Fruit fly (Drosophila melanogaster) whole organism, pupa: ENCODE results near the gene Peritrophin-15a.

Source experiments
- CG10348 ChIP-seq: fragments of 200-800 bp; sonication (Bioruptor generic); IDR thresholded peaks from 2 replicates; pipeline ENCODE4 v1.3.6; 2022; ENCODE audit warnings: missing biosample characterization, missing genetic modification characterization
- CG12605 ChIP-seq: fragments of 200-800 bp; sonication (Bioruptor generic); IDR thresholded peaks from 2 replicates; pipeline ENCODE4 v1.3.6; 2022; ENCODE audit warnings: missing biosample characterization, missing genetic modification characterization
- CG13204 ChIP-seq: fragments of 200-800 bp; sonication (Bioruptor generic); optimal IDR thresholded peaks from 2 replicates; lab custom pipeline; 2018; ENCODE audit warnings: missing biosample characterization, mild to moderate bottlenecking, missing genetic modification characterization, moderate library complexity
- CG14655 ChIP-seq: fragments of 200-800 bp; sonication (Bioruptor generic); optimal IDR thresholded peaks from 3 replicates; lab custom pipeline; 2017; ENCODE audit warnings: mild to moderate bottlenecking, missing biosample characterization, missing genetic modification reagents, missing genetic modification characterization
- CG15710 ChIP-seq: fragments of 200-800 bp; sonication (Bioruptor generic); optimal IDR thresholded peaks from 2 replicates; lab custom pipeline; 2018; ENCODE audit warnings: missing biosample characterization, mild to moderate bottlenecking, missing genetic modification characterization, moderate library complexity
- CG17806 ChIP-seq: fragments of 200-800 bp; sonication (Bioruptor generic); optimal IDR thresholded peaks from 2 replicates; lab custom pipeline; 2018; ENCODE audit warnings: missing biosample characterization, mild to moderate bottlenecking, missing genetic modification characterization, moderate library complexity
- CG32121 ChIP-seq: fragments of 200-800 bp; sonication (Bioruptor generic); IDR thresholded peaks from 2 replicates; pipeline ENCODE4 v1.3.6; 2022; ENCODE audit warnings: missing biosample characterization, missing genetic modification characterization
- CG34367 ChIP-seq: fragments of 200-800 bp; sonication (Bioruptor generic); optimal IDR thresholded peaks from 2 replicates; lab custom pipeline; 2018; ENCODE audit warnings: missing biosample characterization, mild to moderate bottlenecking, missing genetic modification characterization
- CG4496 ChIP-seq: fragments of 200-800 bp; sonication (Bioruptor generic); IDR thresholded peaks from 3 replicates; pipeline ENCODE4 v1.3.6; 2022; ENCODE audit warnings: missing biosample characterization, missing genetic modification characterization
- CG8159 ChIP-seq: fragments of 200-800 bp; sonication (Bioruptor generic); optimal IDR thresholded peaks from 3 replicates; lab custom pipeline; 2018; ENCODE audit warnings: missing biosample characterization, mild to moderate bottlenecking, missing genetic modification characterization, moderate library complexity
- CG8301 ChIP-seq: fragments of 200-800 bp; sonication (Bioruptor generic); optimal IDR thresholded peaks from 2 replicates; lab custom pipeline; 2018; ENCODE audit warnings: missing biosample characterization, mild to moderate bottlenecking, missing genetic modification characterization
- CG9948 ChIP-seq: fragments of 200-800 bp; sonication (Bioruptor generic); optimal IDR thresholded peaks from 2 replicates; lab custom pipeline; 2018; ENCODE audit warnings: missing biosample characterization, mild to moderate bottlenecking, missing genetic modification characterization, moderate library complexity
- D1 ChIP-seq: fragments of 200-800 bp; sonication (Bioruptor generic); optimal IDR thresholded peaks from 2 replicates; lab custom pipeline; 2018; ENCODE audit warnings: missing biosample characterization, mild to moderate bottlenecking, missing genetic modification characterization, moderate library complexity
- EcR ChIP-seq: fragments of 200-800 bp; sonication (Bioruptor generic); optimal IDR thresholded peaks from 3 replicates; lab custom pipeline; 2019; ENCODE audit warnings: missing biosample characterization, missing genetic modification characterization, mild to moderate bottlenecking, moderate library complexity, missing genetic modification reagents
- Ets98B ChIP-seq: fragments of 200-800 bp; sonication (Bioruptor generic); IDR thresholded peaks from 2 replicates; pipeline ENCODE4 v1.3.6; 2022; ENCODE audit warnings: missing biosample characterization, missing genetic modification characterization
- Pif1A ChIP-seq: fragments of 200-800 bp; sonication (Bioruptor generic); optimal IDR thresholded peaks from 3 replicates; lab custom pipeline; 2016; ENCODE audit warnings: missing biosample characterization, missing genetic modification characterization
- Pif1B ChIP-seq: fragments of 200-800 bp; sonication (Bioruptor generic); optimal IDR thresholded peaks from 3 replicates; lab custom pipeline; 2016; ENCODE audit warnings: missing biosample characterization, missing genetic modification characterization
- Snoo ChIP-seq: fragments of 200-800 bp; sonication (Bioruptor generic); optimal IDR thresholded peaks from 3 replicates; lab custom pipeline; 2017; ENCODE audit warnings: missing biosample characterization, mild to moderate bottlenecking, missing genetic modification characterization, inconsistent platforms
- fd96Ca ChIP-seq: fragments of 200-800 bp; sonication (Bioruptor generic); IDR thresholded peaks from 3 replicates; pipeline ENCODE4 v1.3.6; 2022; ENCODE audit warnings: missing biosample characterization, missing genetic modification characterization
- gl ChIP-seq: fragments of 200-800 bp; sonication (Bioruptor generic); optimal IDR thresholded peaks from 2 replicates; lab custom pipeline; 2018; ENCODE audit warnings: missing biosample characterization, mild to moderate bottlenecking, missing genetic modification characterization
- rn ChIP-seq: fragments of 200-800 bp; sonication (Bioruptor generic); IDR thresholded peaks from 2 replicates; pipeline ENCODE4 v1.3.6; 2022; ENCODE audit warnings: missing biosample characterization, missing genetic modification characterization

The Peritrophin-15a gene

DNA sequence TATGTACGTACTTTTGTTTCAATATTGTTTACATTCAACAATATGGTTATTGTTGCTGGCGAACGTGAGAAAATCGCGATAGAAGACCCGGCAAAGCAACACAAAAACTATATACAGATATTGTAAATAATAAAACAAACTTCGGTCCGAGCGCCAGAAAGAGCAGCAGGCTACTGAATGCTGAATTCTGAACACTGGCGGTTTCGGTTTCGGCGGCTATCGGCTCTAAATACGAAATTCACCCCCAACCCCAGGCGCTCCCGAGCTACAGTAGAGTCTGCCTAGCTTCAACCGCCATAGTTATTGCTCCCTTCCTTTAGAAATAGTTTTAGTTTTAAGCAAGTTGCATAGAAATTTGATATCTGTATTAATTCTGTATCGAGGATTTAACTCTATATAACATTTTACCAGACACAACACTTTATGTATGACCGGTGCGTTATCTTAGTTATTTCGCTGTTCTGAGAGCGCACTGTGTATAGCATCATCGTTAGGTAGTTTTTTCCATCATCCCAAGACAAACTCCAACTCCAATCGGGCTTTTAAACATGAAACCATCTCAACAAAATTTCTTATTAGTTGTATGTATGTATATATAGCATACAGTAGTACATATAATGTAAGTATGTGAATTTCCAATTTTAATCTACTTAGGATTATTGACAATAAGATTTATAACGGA, 33.5 kb downstream of the Peritrophin-15a start, which contains the start of gene CG7627:
CG7627 (minus strand) TSS at position 197 of the 682 bp plus-strand sequence.
- TF ChIP-seq gl (tag; lab: Kevin White, UChicago) (peak; percentile 7), CG12605 (GFP tag; lab: Robert Waterston, UW) (peak; percentile 59), CG9948 (tag; lab: Kevin White, UChicago) (peak; percentile 51), EcR (GFP tag; lab: Kevin White, UChicago) (no peak), Pif1B (GFP tag; lab: Kevin White, UChicago) (peak; percentile 13), rn (GFP tag; lab: Robert Waterston, UW) (peak; percentile 45), CG17806 (peak; percentile 46), fd96Ca (GFP tag; lab: Robert Waterston, UW) (peak; percentile 78; the same call in 2 of the 3 replicates), Pif1A (peak; percentile 43), CG15710 (tag; lab: Kevin White, UChicago) (peak; percentile 40), CG32121 (GFP tag; lab: Robert Waterston, UW) (peak; percentile 54), CG10348 (peak; percentile 35; the same call in 1 of the 2 replicates), CG14655 (GFP tag; lab: Kevin White, UChicago) (peak; percentile 68), CG8301 (tag; lab: Kevin White, UChicago) (peak; percentile 58), Ets98B (GFP tag; lab: Robert Waterston, UW) (peak; percentile 66), CG13204 (GFP tag; lab: Kevin White, UChicago) (no peak), CG34367 (tag; lab: Kevin White, UChicago) (peak; percentile 26), CG8159 (tag; lab: Kevin White, UChicago) (peak; percentile 63), CG4496 (GFP tag; lab: Robert Waterston, UW) (peak; percentile 80), Snoo (peak; percentile 49), D1 (tag; lab: Kevin White, UChicago) (no peak)

DNA sequence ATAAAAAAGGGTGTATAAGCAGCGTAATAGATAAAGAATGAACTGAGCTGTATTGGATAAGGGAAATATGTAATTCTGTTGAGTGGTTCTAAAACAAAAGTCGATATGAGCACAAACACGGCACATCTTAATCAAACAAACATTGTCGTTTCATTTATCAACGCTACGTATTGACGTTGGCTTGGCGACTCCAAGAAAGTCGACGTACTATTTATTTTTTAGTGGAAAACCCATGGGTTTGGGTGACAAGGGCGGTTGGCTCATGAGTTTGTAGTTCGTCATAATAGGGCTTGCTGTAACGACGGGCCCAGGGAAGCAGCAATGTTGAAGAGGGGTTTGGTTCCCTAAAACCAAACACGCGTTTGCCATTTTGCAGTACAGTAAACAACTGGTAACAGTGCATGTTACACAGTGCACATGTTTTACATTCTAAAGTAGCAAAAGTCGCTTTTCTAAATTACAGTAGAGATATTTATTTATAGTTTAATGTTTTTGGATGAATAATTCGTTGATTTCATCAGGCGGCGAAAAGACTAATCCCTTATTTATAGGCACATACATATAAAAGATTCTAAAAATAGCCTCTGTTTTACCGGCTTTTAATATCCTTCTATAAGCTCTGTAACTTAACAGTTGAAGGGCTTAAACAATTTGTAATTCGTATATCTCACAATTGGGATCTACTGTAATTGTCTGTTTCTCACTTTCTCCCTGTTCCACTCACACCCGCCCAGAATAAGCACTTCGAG, 34.5 kb downstream of the Peritrophin-15a start:
- TF ChIP-seq CG34367 (tag; lab: Kevin White, UChicago) (peak; percentile 37), gl (tag; lab: Kevin White, UChicago) (no peak), CG10348 (no peak), CG32121 (GFP tag; lab: Robert Waterston, UW) (no peak), fd96Ca (GFP tag; lab: Robert Waterston, UW) (no peak), Pif1A (peak; percentile 46), CG9948 (tag; lab: Kevin White, UChicago) (peak; percentile 57), Pif1B (GFP tag; lab: Kevin White, UChicago) (no peak), CG4496 (GFP tag; lab: Robert Waterston, UW) (peak; percentile 40; the same call in 1 of the 3 replicates), CG8159 (tag; lab: Kevin White, UChicago) (peak; percentile 56), CG12605 (GFP tag; lab: Robert Waterston, UW) (no peak), Ets98B (GFP tag; lab: Robert Waterston, UW) (no peak), CG15710 (tag; lab: Kevin White, UChicago) (peak; percentile 64), CG8301 (tag; lab: Kevin White, UChicago) (peak; percentile 59), Snoo (peak; percentile 30), CG14655 (GFP tag; lab: Kevin White, UChicago) (peak; percentile 67), EcR (GFP tag; lab: Kevin White, UChicago) (no peak), rn (GFP tag; lab: Robert Waterston, UW) (no peak), CG17806 (peak; percentile 38), CG13204 (GFP tag; lab: Kevin White, UChicago) (no peak), D1 (tag; lab: Kevin White, UChicago) (peak; percentile 7)

DNA sequence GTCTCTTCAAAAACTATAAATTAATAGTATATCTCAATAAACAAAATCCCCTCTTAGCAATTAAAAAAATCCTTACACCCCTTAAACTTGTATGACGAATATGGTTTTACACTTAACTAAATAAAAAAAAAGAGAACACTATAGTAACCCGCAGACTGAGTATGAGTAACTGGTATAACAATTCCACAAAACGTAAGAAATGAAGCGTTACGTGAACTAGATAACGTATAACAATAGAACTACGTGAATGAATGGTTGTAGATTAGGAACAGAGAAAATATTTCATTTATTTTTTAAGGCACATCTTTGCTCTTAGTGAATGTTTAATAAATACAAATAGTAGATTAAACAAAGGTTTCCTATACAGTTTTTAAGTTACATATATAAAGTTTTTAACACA, 40.5 kb downstream of the Peritrophin-15a start:
- TF ChIP-seq Snoo (no peak), D1 (tag; lab: Kevin White, UChicago) (no peak), CG8301 (tag; lab: Kevin White, UChicago) (no peak), CG9948 (tag; lab: Kevin White, UChicago) (no peak), CG14655 (GFP tag; lab: Kevin White, UChicago) (no peak), CG12605 (GFP tag; lab: Robert Waterston, UW) (no peak), CG32121 (GFP tag; lab: Robert Waterston, UW) (no peak), CG4496 (GFP tag; lab: Robert Waterston, UW) (no peak), gl (tag; lab: Kevin White, UChicago) (no peak), rn (GFP tag; lab: Robert Waterston, UW) (no peak), Pif1A (no peak), CG13204 (GFP tag; lab: Kevin White, UChicago) (no peak), CG10348 (no peak), CG15710 (tag; lab: Kevin White, UChicago) (no peak)

DNA sequence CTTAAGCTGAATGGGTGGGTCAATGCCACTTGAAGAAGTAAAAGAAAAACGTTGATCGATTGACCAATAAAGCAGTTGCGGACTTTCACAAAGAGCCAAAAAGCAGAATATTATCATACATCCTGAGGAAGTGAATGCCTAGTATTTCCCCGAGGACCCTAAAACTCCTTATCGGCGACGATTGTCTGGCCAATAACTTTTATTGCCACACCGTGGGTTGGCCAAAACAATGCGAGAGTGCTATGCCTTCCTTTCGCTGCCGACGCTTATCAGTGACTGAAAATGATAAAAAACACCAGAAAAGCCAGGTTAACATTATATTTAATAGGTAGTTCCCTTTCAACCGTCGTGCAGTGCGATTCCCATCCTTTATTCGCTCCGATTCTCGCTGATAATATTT, 44.0 kb downstream of the Peritrophin-15a start, which contains the start of gene Mur29B:
Mur29B (plus strand) TSS at position 324 of the 400 bp plus-strand sequence.
- TF ChIP-seq CG9948 (tag; lab: Kevin White, UChicago) (no peak), CG15710 (tag; lab: Kevin White, UChicago) (no peak), CG34367 (tag; lab: Kevin White, UChicago) (no peak), CG13204 (GFP tag; lab: Kevin White, UChicago) (no peak), gl (tag; lab: Kevin White, UChicago) (no peak), CG8159 (tag; lab: Kevin White, UChicago) (no peak), CG10348 (no peak), Pif1B (GFP tag; lab: Kevin White, UChicago) (no peak), Pif1A (no peak), CG12605 (GFP tag; lab: Robert Waterston, UW) (no peak), fd96Ca (GFP tag; lab: Robert Waterston, UW) (no peak), CG8301 (tag; lab: Kevin White, UChicago) (no peak)
- TF ChIP-seq, all 21 proteins: peak for 0
